Fruit fly (Drosophila melanogaster) whole organism, embryonic: ENCODE data around the gene CG14234.
A peak's percentile ranks its signal among the peaks of the same experiment; 100 is the strongest.

Experiments
- ATbp ChIP-seq: fragments of 200-800 bp; sonication (Bioruptor generic); optimal IDR thresholded peaks from 2 replicates; lab custom pipeline; 2017; ENCODE audit warnings: missing biosample characterization, mild to moderate bottlenecking, missing genetic modification characterization, missing genetic modification reagents
- Atf-2 ChIP-seq: fragments of 200-800 bp; sonication (Bioruptor generic); optimal IDR thresholded peaks from 2 replicates; lab custom pipeline; 2016; ENCODE audit warnings: missing biosample characterization, missing genetic modification characterization
- BEAF-32 ChIP-seq: fragments of 200-800 bp; sonication (Bioruptor generic); optimal IDR thresholded peaks from 3 replicates; lab custom pipeline; 2017; ENCODE audit warnings: missing biosample characterization, missing genetic modification characterization, mild to moderate bottlenecking, moderate library complexity, missing genetic modification reagents
- C15 ChIP-seq: fragments of 200-800 bp; sonication (Bioruptor generic); IDR thresholded peaks from 3 replicates; pipeline ENCODE4 v1.3.6; 2022; ENCODE audit warnings: missing biosample characterization, missing genetic modification characterization
- CG10431 ChIP-seq: fragments of 200-800 bp; sonication (Bioruptor generic); optimal IDR thresholded peaks from 3 replicates; lab custom pipeline; 2018; ENCODE audit warnings: missing biosample characterization, mild to moderate bottlenecking, missing genetic modification characterization
- CG10654 ChIP-seq: fragments of 200-800 bp; sonication (Bioruptor generic); optimal IDR thresholded peaks from 2 replicates; lab custom pipeline; 2016; ENCODE audit warnings: missing biosample characterization, missing genetic modification characterization
- CG10979 ChIP-seq: fragments of 200-800 bp; sonication (Bioruptor generic); optimal IDR thresholded peaks from 2 replicates; lab custom pipeline; 2018; ENCODE audit warnings: missing biosample characterization, mild to moderate bottlenecking, missing genetic modification characterization, moderate library complexity
- CG14014 ChIP-seq: fragments of 200-800 bp; sonication (Bioruptor generic); IDR thresholded peaks from 2 replicates; pipeline ENCODE4 v1.3.6; 2022; ENCODE audit warnings: missing biosample characterization, missing genetic modification characterization
- CG14667 ChIP-seq: fragments of 200-800 bp; sonication (Bioruptor generic); IDR thresholded peaks from 2 replicates; pipeline ENCODE4 v1.3.6; 2022; ENCODE audit warnings: missing biosample characterization, missing genetic modification characterization
- CG16815 ChIP-seq: fragments of 200-800 bp; sonication (Bioruptor generic); optimal IDR thresholded peaks from 3 replicates; lab custom pipeline; 2017; ENCODE audit warnings: missing biosample characterization, mild to moderate bottlenecking, missing genetic modification characterization
- CG18764 ChIP-seq: fragments of 200-800 bp; sonication (Bioruptor generic); optimal IDR thresholded peaks from 3 replicates; lab custom pipeline; 2016; ENCODE audit warnings: missing biosample characterization, missing genetic modification characterization
- CG2712 ChIP-seq: fragments of 200-800 bp; optimal IDR thresholded peaks from 3 replicates; lab custom pipeline; 2019; ENCODE audit warnings: missing biosample characterization, mild to moderate bottlenecking, missing genetic modification characterization, moderate library complexity
- CG32772 ChIP-seq: fragments of 200-800 bp; sonication (Bioruptor generic); IDR thresholded peaks from 2 replicates; pipeline ENCODE4 v1.3.6; 2022; ENCODE audit warnings: missing biosample characterization, missing genetic modification characterization
- CG34376 ChIP-seq: fragments of 200-800 bp; sonication (Bioruptor generic); optimal IDR thresholded peaks from 2 replicates; lab custom pipeline; 2018; ENCODE audit warnings: missing biosample characterization, mild to moderate bottlenecking, missing genetic modification characterization
- CG4820 ChIP-seq: fragments of 200-800 bp; sonication (Bioruptor generic); optimal IDR thresholded peaks from 3 replicates; lab custom pipeline; 2016; ENCODE audit warnings: missing biosample characterization, missing genetic modification characterization
- CG5953 ChIP-seq: fragments of 200-800 bp; sonication (Bioruptor generic); IDR thresholded peaks from 2 replicates; pipeline ENCODE4 v1.3.6; 2022; ENCODE audit warnings: missing biosample characterization, missing genetic modification characterization
- CG6175 ChIP-seq: fragments of 200-800 bp; sonication (Bioruptor generic); IDR thresholded peaks from 3 replicates; pipeline ENCODE4 v1.3.6; 2022; ENCODE audit warnings: missing biosample characterization, missing genetic modification characterization
- CG6791 ChIP-seq: fragments of 200-800 bp; sonication (Bioruptor generic); IDR thresholded peaks from 3 replicates; pipeline ENCODE4 v1.3.6; 2022; ENCODE audit warnings: missing biosample characterization, missing genetic modification characterization; ENCODE audit not compliant: partially characterized antibody
- CG7745 ChIP-seq: fragments of 200-800 bp; sonication (Bioruptor generic); optimal IDR thresholded peaks from 2 replicates; lab custom pipeline; 2018; ENCODE audit warnings: missing biosample characterization, mild to moderate bottlenecking, missing genetic modification characterization, moderate library complexity
- CG8089 ChIP-seq: fragments of 200-800 bp; sonication (Bioruptor generic); optimal IDR thresholded peaks from 3 replicates; lab custom pipeline; 2016; ENCODE audit warnings: missing biosample characterization, missing genetic modification characterization
- CG9609 ChIP-seq: fragments of 200-800 bp; sonication (Bioruptor generic); optimal IDR thresholded peaks from 3 replicates; lab custom pipeline; 2016; ENCODE audit warnings: missing biosample characterization, missing genetic modification characterization
- CTCF ChIP-seq: fragments of 200-800 bp; sonication (Bioruptor generic); optimal IDR thresholded peaks from 2 replicates; lab custom pipeline; 2017; ENCODE audit warnings: missing biosample characterization, mild to moderate bottlenecking, missing genetic modification characterization, moderate library complexity
- Eip74EF ChIP-seq, 2 experiments: fragments of 200-800 bp in 1 of 2; fragments of >200 bp in 1 of 2; sonication (Bioruptor generic) in 1 of 2; optimal IDR thresholded peaks; 2 replicates each; lab custom pipeline; 2017 to 2019; ENCODE audit warnings: missing biosample characterization in 2 of 2, missing genetic modification characterization in 2 of 2, mild to moderate bottlenecking in 1 of 2, moderate library complexity in 1 of 2
- Ets97D ChIP-seq: fragments of 200-800 bp; sonication (Bioruptor generic); optimal IDR thresholded peaks from 3 replicates; lab custom pipeline; 2016; ENCODE audit warnings: missing biosample characterization, missing genetic modification characterization
- Lpt ChIP-seq: fragments of >200 bp; optimal IDR thresholded peaks from 2 replicates; lab custom pipeline; 2018; ENCODE audit warnings: missing biosample characterization, missing genetic modification characterization
- PHDP ChIP-seq: fragments of 200-800 bp; sonication (Bioruptor generic); optimal IDR thresholded peaks from 3 replicates; lab custom pipeline; 2018; ENCODE audit warnings: missing biosample characterization, mild to moderate bottlenecking, missing genetic modification characterization, moderate library complexity
- Spps ChIP-seq: fragments of 200-800 bp; sonication (Bioruptor generic); optimal IDR thresholded peaks from 2 replicates; lab custom pipeline; 2018; ENCODE audit warnings: missing biosample characterization, mild to moderate bottlenecking, missing genetic modification characterization
- ato ChIP-seq: fragments of 200-800 bp; sonication (Bioruptor generic); IDR thresholded peaks from 2 replicates; pipeline ENCODE4 v1.3.6; 2022; ENCODE audit warnings: missing biosample characterization, missing genetic modification characterization; ENCODE audit not compliant: partially characterized antibody
- bigmax ChIP-seq: fragments of 200-800 bp; sonication (Bioruptor generic); optimal IDR thresholded peaks from 2 replicates; lab custom pipeline; 2018; ENCODE audit warnings: missing biosample characterization, mild to moderate bottlenecking, missing genetic modification characterization
- bowl ChIP-seq: fragments of 200-800 bp; sonication (Bioruptor generic); IDR thresholded peaks from 2 replicates; pipeline ENCODE4 v1.3.6; 2022; ENCODE audit warnings: missing biosample characterization, missing genetic modification characterization
- br ChIP-seq: fragments of >200 bp; optimal IDR thresholded peaks from 2 replicates; lab custom pipeline; 2017
- chinmo ChIP-seq: fragments of 200-800 bp; sonication (Bioruptor generic); IDR thresholded peaks from 4 replicates; pipeline ENCODE4 v1.3.6; 2022; ENCODE audit warnings: missing biosample characterization, missing genetic modification characterization; ENCODE audit not compliant: partially characterized antibody
- dati ChIP-seq: fragments of 200-800 bp; sonication (Bioruptor generic); IDR thresholded peaks from 2 replicates; pipeline ENCODE4 v1.3.6; 2022; ENCODE audit warnings: missing biosample characterization, missing genetic modification characterization
- eve ChIP-seq, 2 experiments: fragments of >200 bp; optimal IDR thresholded peaks; 2 replicates each; lab custom pipeline; 2017; ENCODE audit warnings: missing biosample characterization in 2 of 2, missing genetic modification characterization in 2 of 2
- fd64A ChIP-seq: fragments of 200-800 bp; sonication (Bioruptor generic); optimal IDR thresholded peaks from 3 replicates; lab custom pipeline; 2018; ENCODE audit warnings: missing biosample characterization, mild to moderate bottlenecking, missing genetic modification characterization
- gsb-n ChIP-seq: fragments of 200-800 bp; sonication (Bioruptor generic); optimal IDR thresholded peaks from 3 replicates; lab custom pipeline; 2018; ENCODE audit warnings: missing biosample characterization, mild to moderate bottlenecking, missing genetic modification characterization
- hkb ChIP-seq, 2 experiments: fragments of 200-800 bp in 1 of 2; fragments of >200 bp in 1 of 2; sonication (Bioruptor generic) in 1 of 2; IDR thresholded peaks in 1 of 2; optimal IDR thresholded peaks in 1 of 2; 2 replicates each; pipeline versions ENCODE4 v1.3.6 to Lab custom; 2017 to 2022; ENCODE audit warnings: missing biosample characterization in 1 of 2, missing genetic modification characterization in 1 of 2
- lbe ChIP-seq: fragments of 200-800 bp; sonication (Bioruptor generic); optimal IDR thresholded peaks from 2 replicates; lab custom pipeline; 2016; ENCODE audit warnings: missing biosample characterization, mild to moderate bottlenecking, missing genetic modification characterization
- lilli ChIP-seq: fragments of 200-800 bp; sonication (Bioruptor generic); optimal IDR thresholded peaks from 3 replicates; lab custom pipeline; 2016; ENCODE audit warnings: missing biosample characterization, missing genetic modification characterization
- lmd ChIP-seq: fragments of 200-800 bp; sonication (Bioruptor generic); IDR thresholded peaks from 2 replicates; pipeline ENCODE4 v1.3.6; 2022; ENCODE audit warnings: missing biosample characterization, missing genetic modification characterization
- mirr ChIP-seq: fragments of 200-800 bp; sonication (Bioruptor generic); optimal IDR thresholded peaks from 3 replicates; lab custom pipeline; 2018; ENCODE audit warnings: missing biosample characterization, mild to moderate bottlenecking, missing genetic modification characterization
- nom ChIP-seq: fragments of 200-800 bp; sonication (Bioruptor generic); optimal IDR thresholded peaks from 2 replicates; lab custom pipeline; 2017; ENCODE audit warnings: missing biosample characterization, missing genetic modification characterization, mild to moderate bottlenecking, moderate library complexity, missing genetic modification reagents
- org-1 ChIP-seq: fragments of 200-800 bp; sonication (Bioruptor generic); optimal IDR thresholded peaks from 2 replicates; lab custom pipeline; 2017; ENCODE audit warnings: missing biosample characterization, missing genetic modification characterization
- phol ChIP-seq: fragments of 200-800 bp; sonication (Bioruptor generic); optimal IDR thresholded peaks from 3 replicates; lab custom pipeline; 2018; ENCODE audit warnings: missing biosample characterization, mild to moderate bottlenecking, missing genetic modification characterization, moderate library complexity
- psq ChIP-seq: fragments of 200-800 bp; sonication (Bioruptor generic); optimal IDR thresholded peaks from 2 replicates; lab custom pipeline; 2017; ENCODE audit warnings: missing biosample characterization, missing genetic modification characterization
- rib ChIP-seq: fragments of 200-800 bp; sonication (Bioruptor generic); IDR thresholded peaks from 2 replicates; pipeline ENCODE4 v1.3.6; 2022; ENCODE audit warnings: missing biosample characterization, missing genetic modification characterization
- row ChIP-seq: fragments of 200-800 bp; sonication (Bioruptor generic); IDR thresholded peaks from 3 replicates; pipeline ENCODE4 v1.3.6; 2022; ENCODE audit warnings: missing biosample characterization, missing genetic modification characterization
- so ChIP-seq: fragments of 200-800 bp; sonication (Bioruptor generic); IDR thresholded peaks from 3 replicates; pipeline ENCODE4 v1.3.6; 2022; ENCODE audit warnings: missing biosample characterization, missing genetic modification characterization
- stwl ChIP-seq: fragments of 200-800 bp; sonication (Bioruptor generic); optimal IDR thresholded peaks from 3 replicates; lab custom pipeline; 2018; ENCODE audit warnings: missing biosample characterization, mild to moderate bottlenecking, missing genetic modification characterization, moderate library complexity
- yki ChIP-seq: fragments of >200 bp; optimal IDR thresholded peaks from 3 replicates; lab custom pipeline; 2018
- zf30C ChIP-seq: fragments of 200-800 bp; sonication (Bioruptor generic); optimal IDR thresholded peaks from 3 replicates; lab custom pipeline; 2018; ENCODE audit warnings: missing biosample characterization, mild to moderate bottlenecking, missing genetic modification characterization

CG14234 gene

DNA sequence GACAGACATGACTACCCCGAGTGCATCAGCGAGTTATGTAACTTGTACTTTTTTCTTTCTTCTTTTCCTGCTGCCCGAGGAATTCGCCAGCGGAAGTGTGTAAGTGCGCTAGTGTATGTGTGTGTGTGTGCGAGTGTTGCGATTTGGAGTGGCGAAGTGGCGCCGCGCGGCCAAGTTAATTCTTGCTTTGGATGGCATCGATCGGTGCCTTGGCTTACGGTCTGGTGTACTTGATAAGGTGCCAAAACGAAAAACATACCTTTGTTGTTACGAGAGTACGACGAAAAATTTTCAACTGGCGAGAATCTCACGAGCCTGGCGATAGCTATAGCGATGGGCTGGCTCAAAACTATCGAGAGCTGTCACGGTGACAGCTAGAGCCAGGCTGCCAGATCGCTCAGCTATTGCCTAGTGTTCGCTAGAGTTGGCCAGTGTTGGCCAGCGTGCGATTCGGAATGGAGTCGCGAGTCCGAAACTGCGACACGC lies 8.7 kb downstream of the CG14234 start, which contains the start of the genes CG18809, COX6B, CG33932 and Rpp20 (continued):
- TF ChIP-seq psq (GFP tag; lab: Kevin White, UChicago) = no peak
- peak; percentile 16 for TF ChIP-seq fd64A
- TF ChIP-seq yki = no peak
- peak; percentile 97 for TF ChIP-seq CG6791 (GFP tag; lab: Robert Waterston, UW)
- TF ChIP-seq CG9609 = peak; percentile 80
- TF ChIP-seq chinmo (GFP tag; lab: Robert Waterston, UW) = peak; percentile 95
- no peak for TF ChIP-seq Eip74EF (GFP tag; optimal IDR thresholded peaks at IDR 0.05; lab: Kevin White, UChicago)
- TF ChIP-seq CG7745 = no peak
- TF ChIP-seq ato (GFP tag; lab: Robert Waterston, UW) = peak; percentile 93
- TF ChIP-seq lmd (GFP tag; lab: Robert Waterston, UW) = peak; percentile 57; the same call in 1 of the 2 replicates
- TF ChIP-seq phol (tag; lab: Kevin White, UChicago) = peak; percentile 71
- no peak for TF ChIP-seq hkb (optimal IDR thresholded peaks at IDR 0.05; lab: Kevin White, UChicago)
- peak; percentile 63 for TF ChIP-seq hkb (GFP tag; IDR thresholded peaks at IDR 0.05; lab: Robert Waterston, UW)
- TF ChIP-seq mirr (GFP tag; lab: Kevin White, UChicago) = peak; percentile 74
- peak; percentile 75; the same call in 1 of the 2 replicates for TF ChIP-seq rib (GFP tag; lab: Robert Waterston, UW)
- no peak for TF ChIP-seq Lpt (GFP tag; lab: Kevin White, UChicago)
- no peak for TF ChIP-seq bowl
- TF ChIP-seq CG5953 (GFP tag; lab: Robert Waterston, UW) = 0 out of 2 replicates have a peak, but pooled peaks have one; percentile 11
- TF ChIP-seq org-1 (GFP tag; lab: Kevin White, UChicago) = peak; percentile 59
- no peak for TF ChIP-seq Spps (tag; lab: Kevin White, UChicago)
- TF ChIP-seq gsb-n (tag; lab: Kevin White, UChicago) = no peak
- TF ChIP-seq Atf-2 (GFP tag; lab: Kevin White, UChicago) = peak; percentile 27
- peak; percentile 68 for TF ChIP-seq row (GFP tag; lab: Robert Waterston, UW)
- peak; percentile 14 for TF ChIP-seq CTCF (GFP tag; lab: Kevin White, UChicago)
- TF ChIP-seq CG6175 (GFP tag; lab: Robert Waterston, UW) = no peak
- TF ChIP-seq stwl (tag; lab: Kevin White, UChicago) = peak; percentile 78
- peak; percentile 28 for TF ChIP-seq CG10979
- peak; percentile 77 for TF ChIP-seq lilli (GFP tag; lab: Kevin White, UChicago)
- peak; percentile 38; the same call in 1 of the 2 replicates for TF ChIP-seq CG32772
- TF ChIP-seq Ets97D (GFP tag; lab: Kevin White, UChicago) = peak; percentile 96
- no peak for TF ChIP-seq zf30C (GFP tag; lab: Kevin White, UChicago)
- no peak for TF ChIP-seq CG18764 (GFP tag; lab: Kevin White, UChicago)
- TF ChIP-seq BEAF-32 (GFP tag; lab: Kevin White, UChicago) = peak; percentile 99
- TF ChIP-seq CG14014 (GFP tag; lab: Robert Waterston, UW) = peak; percentile 56
- no peak for TF ChIP-seq eve (GFP tag; optimal IDR thresholded peaks at IDR 0.05; lab: Kevin White, UChicago)
- TF ChIP-seq CG10654 (GFP tag; lab: Kevin White, UChicago) = peak; percentile 56
- peak; percentile 68 for TF ChIP-seq lbe
- peak; percentile 28 for TF ChIP-seq CG4820 (GFP tag; lab: Kevin White, UChicago)
- peak; percentile 61 for TF ChIP-seq CG2712 (tag; lab: Kevin White, UChicago)
- TF ChIP-seq C15 = no peak
- peak; percentile 49 for TF ChIP-seq bigmax
- no peak for TF ChIP-seq CG10431 (GFP tag; lab: Kevin White, UChicago)
- TF ChIP-seq nom (GFP tag; lab: Kevin White, UChicago) = peak; percentile 42
- TF ChIP-seq ATbp (GFP tag; lab: Kevin White, UChicago) = no peak
- no peak for TF ChIP-seq br (lab: Kevin White, UChicago)
- no peak for TF ChIP-seq CG14667 (GFP tag; lab: Robert Waterston, UW)
- no peak for TF ChIP-seq dati (GFP tag; lab: Robert Waterston, UW)
- peak; percentile 45 for TF ChIP-seq PHDP (tag; lab: Kevin White, UChicago)
- TF ChIP-seq CG34376 = peak; percentile 59
- TF ChIP-seq so = no peak
- TF ChIP-seq CG16815 (GFP tag; lab: Kevin White, UChicago) = peak; percentile 25
- TF ChIP-seq CG8089 (GFP tag; lab: Kevin White, UChicago) = peak; percentile 70
